Fruit fly (Drosophila melanogaster) whole organism, embryonic: ENCODE results near the gene dgt6.
A peak's percentile ranks its signal among the peaks of the same experiment; 100 is the strongest.

Experiments used
- Aef1 ChIP-seq: fragments of 200-800 bp; sonication (Bioruptor generic); IDR thresholded peaks from 3 replicates; pipeline ENCODE4 v1.3.6; 2022; ENCODE audit warnings: missing biosample characterization, missing genetic modification characterization
- Bdp1 ChIP-seq: fragments of 200-800 bp; sonication (Bioruptor generic); optimal IDR thresholded peaks from 3 replicates; lab custom pipeline; 2016; ENCODE audit warnings: missing biosample characterization, missing genetic modification characterization
- CG1024 ChIP-seq: fragments of 200-800 bp; sonication (Bioruptor generic); IDR thresholded peaks from 2 replicates; pipeline ENCODE4 v1.3.6; 2022; ENCODE audit warnings: missing biosample characterization, missing genetic modification characterization
- CG10267 ChIP-seq: fragments of 200-800 bp; sonication (Bioruptor generic); optimal IDR thresholded peaks from 2 replicates; lab custom pipeline; 2018; ENCODE audit warnings: missing biosample characterization, mild to moderate bottlenecking, missing genetic modification characterization, moderate library complexity
- CG10462 ChIP-seq: fragments of 200-800 bp; sonication (Bioruptor generic); optimal IDR thresholded peaks from 2 replicates; lab custom pipeline; 2016; ENCODE audit warnings: missing biosample characterization, missing genetic modification characterization
- CG10543 ChIP-seq: fragments of 200-800 bp; sonication (Bioruptor generic); optimal IDR thresholded peaks from 3 replicates; lab custom pipeline; 2017; ENCODE audit warnings: missing biosample characterization, mild to moderate bottlenecking, missing genetic modification characterization, moderate library complexity
- CG11247 ChIP-seq: fragments of 200-800 bp; sonication (Bioruptor generic); IDR thresholded peaks from 2 replicates; pipeline ENCODE4 v1.3.6; 2022; ENCODE audit warnings: missing biosample characterization, missing genetic modification characterization
- CG11398 ChIP-seq: fragments of 200-800 bp; sonication (Bioruptor generic); optimal IDR thresholded peaks from 2 replicates; lab custom pipeline; 2016; ENCODE audit warnings: missing biosample characterization, missing genetic modification characterization
- CG12071 ChIP-seq: fragments of 200-800 bp; sonication (Bioruptor generic); optimal IDR thresholded peaks from 3 replicates; lab custom pipeline; 2018; ENCODE audit warnings: missing biosample characterization, mild to moderate bottlenecking, missing genetic modification characterization
- CG12942 ChIP-seq: fragments of 200-800 bp; sonication (Bioruptor generic); optimal IDR thresholded peaks from 3 replicates; lab custom pipeline; 2016; ENCODE audit warnings: missing biosample characterization, missing genetic modification characterization
- CG18262 ChIP-seq: fragments of 200-800 bp; optimal IDR thresholded peaks from 3 replicates; lab custom pipeline; 2019; ENCODE audit warnings: missing biosample characterization, mild to moderate bottlenecking, missing genetic modification characterization, moderate library complexity
- CG2120 ChIP-seq: fragments of 200-800 bp; sonication (Bioruptor generic); optimal IDR thresholded peaks from 3 replicates; lab custom pipeline; 2016; ENCODE audit warnings: missing biosample characterization, missing genetic modification characterization
- CG2712 ChIP-seq: fragments of 200-800 bp; optimal IDR thresholded peaks from 3 replicates; lab custom pipeline; 2019; ENCODE audit warnings: missing biosample characterization, mild to moderate bottlenecking, missing genetic modification characterization, moderate library complexity
- CG32772 ChIP-seq: fragments of 200-800 bp; sonication (Bioruptor generic); IDR thresholded peaks from 2 replicates; pipeline ENCODE4 v1.3.6; 2022; ENCODE audit warnings: missing biosample characterization, missing genetic modification characterization
- CG33213 ChIP-seq: fragments of 200-800 bp; sonication (Bioruptor generic); optimal IDR thresholded peaks from 3 replicates; lab custom pipeline; 2016; ENCODE audit warnings: missing biosample characterization, missing genetic modification characterization
- CG3847 ChIP-seq: fragments of 200-800 bp; sonication (Bioruptor generic); IDR thresholded peaks from 2 replicates; pipeline ENCODE4 v1.3.6; 2022; ENCODE audit warnings: missing biosample characterization, missing genetic modification characterization
- CG6683 ChIP-seq: fragments of 200-800 bp; sonication (Bioruptor generic); optimal IDR thresholded peaks from 2 replicates; lab custom pipeline; 2017; ENCODE audit warnings: missing biosample characterization, mild to moderate bottlenecking, missing genetic modification characterization, missing genetic modification reagents
- CG6689 ChIP-seq: fragments of 200-800 bp; sonication (Bioruptor generic); IDR thresholded peaks from 2 replicates; pipeline ENCODE4 v1.3.6; 2022; ENCODE audit warnings: missing biosample characterization, missing genetic modification characterization
- CG7357 ChIP-seq: fragments of 200-800 bp; sonication (Bioruptor generic); IDR thresholded peaks from 3 replicates; pipeline ENCODE4 v1.3.6; 2022; ENCODE audit warnings: missing biosample characterization, missing genetic modification characterization
- CG7556 ChIP-seq: fragments of 200-800 bp; sonication (Bioruptor generic); optimal IDR thresholded peaks from 2 replicates; lab custom pipeline; 2017; ENCODE audit warnings: missing biosample characterization, mild to moderate bottlenecking, missing genetic modification characterization
- CG8924 ChIP-seq: fragments of 200-800 bp; optimal IDR thresholded peaks from 3 replicates; lab custom pipeline; 2019; ENCODE audit warnings: missing biosample characterization, mild to moderate bottlenecking, missing genetic modification characterization, moderate library complexity
- CG9215 ChIP-seq: fragments of 200-800 bp; sonication (Bioruptor generic); IDR thresholded peaks from 2 replicates; pipeline ENCODE4 v1.3.6; 2022; ENCODE audit warnings: missing biosample characterization, missing genetic modification characterization
- CoRest ChIP-seq: fragments of 200-800 bp; sonication (Bioruptor generic); optimal IDR thresholded peaks from 3 replicates; lab custom pipeline; 2018; ENCODE audit warnings: missing biosample characterization, mild to moderate bottlenecking, missing genetic modification characterization, moderate library complexity
- D ChIP-seq, 2 experiments: fragments of 200-800 bp in 1 of 2; fragments of >200 bp in 1 of 2; sonication (Bioruptor generic) in 1 of 2; optimal IDR thresholded peaks; 2 replicates in 1 of 2; 3 replicates in 1 of 2; lab custom pipeline; 2017; ENCODE audit warnings: mild to moderate bottlenecking in 1 of 2, missing biosample characterization in 1 of 2, missing genetic modification characterization in 1 of 2, missing genetic modification reagents in 1 of 2
- Dip3 ChIP-seq: fragments of 200-800 bp; sonication (Bioruptor generic); optimal IDR thresholded peaks from 3 replicates; lab custom pipeline; 2016; ENCODE audit warnings: missing biosample characterization, missing genetic modification characterization
- GATAe ChIP-seq: fragments of 200-800 bp; sonication (Bioruptor generic); conservative IDR thresholded peaks from 2 replicates; pipeline ENCODE4 v1.3.6; 2022; ENCODE audit warnings: missing biosample characterization, missing genetic modification characterization
- HLH54F ChIP-seq: fragments of 200-800 bp; sonication (Bioruptor generic); optimal IDR thresholded peaks from 3 replicates; lab custom pipeline; 2016; ENCODE audit warnings: missing biosample characterization, missing genetic modification characterization
- MBD-R2 ChIP-seq: fragments of 200-800 bp; sonication (Bioruptor generic); IDR thresholded peaks from 2 replicates; pipeline ENCODE4 v1.3.6; 2022; ENCODE audit warnings: missing biosample characterization, missing genetic modification characterization
- Myb ChIP-seq: fragments of 200-800 bp; sonication (Bioruptor generic); optimal IDR thresholded peaks from 2 replicates; lab custom pipeline; 2016; ENCODE audit warnings: missing biosample characterization, missing genetic modification characterization
- Nf-YB ChIP-seq: fragments of 200-800 bp; sonication (Bioruptor generic); optimal IDR thresholded peaks from 3 replicates; lab custom pipeline; 2019; ENCODE audit warnings: missing biosample characterization, mild to moderate bottlenecking, missing genetic modification characterization, moderate library complexity
- Oaz ChIP-seq: fragments of 200-800 bp; sonication (Bioruptor generic); IDR thresholded peaks from 2 replicates; pipeline ENCODE4 v1.3.6; 2022; ENCODE audit warnings: missing biosample characterization, missing genetic modification characterization
- Optix ChIP-seq: fragments of 200-800 bp; sonication (Bioruptor generic); IDR thresholded peaks from 3 replicates; pipeline ENCODE4 v1.3.6; 2022; ENCODE audit warnings: missing biosample characterization, missing genetic modification characterization
- Xrp1 ChIP-seq: fragments of 200-800 bp; sonication (Bioruptor generic); IDR thresholded peaks from 2 replicates; pipeline ENCODE4 v1.3.6; 2022; ENCODE audit warnings: missing biosample characterization, missing genetic modification characterization
- btn ChIP-seq: fragments of 200-800 bp; sonication (Bioruptor generic); optimal IDR thresholded peaks from 2 replicates; lab custom pipeline; 2016; ENCODE audit warnings: missing biosample characterization, missing genetic modification characterization
- cato ChIP-seq: fragments of 200-800 bp; sonication (Bioruptor generic); optimal IDR thresholded peaks from 2 replicates; lab custom pipeline; 2016; ENCODE audit warnings: missing biosample characterization, missing genetic modification characterization, borderline replicate concordance
- croc ChIP-seq: fragments of 200-800 bp; sonication (Bioruptor generic); conservative IDR thresholded peaks from 3 replicates; pipeline ENCODE4 v1.3.6; 2022; ENCODE audit warnings: missing biosample characterization, missing genetic modification characterization
- ems ChIP-seq: fragments of 200-800 bp; sonication (Bioruptor generic); optimal IDR thresholded peaks from 3 replicates; lab custom pipeline; 2016; ENCODE audit warnings: missing biosample characterization, missing genetic modification characterization
- ewg ChIP-seq: fragments of 200-800 bp; sonication (Bioruptor generic); optimal IDR thresholded peaks from 3 replicates; lab custom pipeline; 2017; ENCODE audit warnings: mild to moderate bottlenecking, missing biosample characterization, missing genetic modification reagents, missing genetic modification characterization
- gt ChIP-seq: fragments of 200-800 bp; sonication (Bioruptor generic); IDR thresholded peaks from 2 replicates; pipeline ENCODE4 v1.3.6; 2022; ENCODE audit warnings: missing biosample characterization, missing genetic modification characterization
- ind ChIP-seq: fragments of 200-800 bp; sonication (Bioruptor generic); optimal IDR thresholded peaks from 3 replicates; lab custom pipeline; 2016; ENCODE audit warnings: missing biosample characterization, missing genetic modification characterization
- kni ChIP-seq: fragments of 200-800 bp; sonication (Bioruptor generic); optimal IDR thresholded peaks from 3 replicates; lab custom pipeline; 2017; ENCODE audit warnings: mild to moderate bottlenecking, missing biosample characterization, missing genetic modification reagents, missing genetic modification characterization
- luna ChIP-seq: fragments of 200-800 bp; sonication (Bioruptor generic); optimal IDR thresholded peaks from 2 replicates; lab custom pipeline; 2016; ENCODE audit warnings: missing biosample characterization, missing genetic modification characterization
- nau ChIP-seq: fragments of 200-800 bp; sonication (Bioruptor generic); optimal IDR thresholded peaks from 3 replicates; lab custom pipeline; 2017; ENCODE audit warnings: missing biosample characterization, mild to moderate bottlenecking, missing genetic modification characterization, missing genetic modification reagents
- pum ChIP-seq: fragments of 200-800 bp; sonication (Bioruptor generic); optimal IDR thresholded peaks from 2 replicates; lab custom pipeline; 2016; ENCODE audit warnings: missing biosample characterization, missing genetic modification characterization
- slbo ChIP-seq: fragments of 200-800 bp; sonication (Bioruptor generic); IDR thresholded peaks from 2 replicates; pipeline ENCODE4 v1.3.6; 2022; ENCODE audit warnings: missing biosample characterization, missing genetic modification characterization
- so ChIP-seq: fragments of 200-800 bp; sonication (Bioruptor generic); IDR thresholded peaks from 3 replicates; pipeline ENCODE4 v1.3.6; 2022; ENCODE audit warnings: missing biosample characterization, missing genetic modification characterization
- tgo ChIP-seq: fragments of 200-800 bp; sonication (Bioruptor generic); IDR thresholded peaks from 3 replicates; pipeline ENCODE4 v1.3.6; 2022; ENCODE audit warnings: missing biosample characterization, missing genetic modification characterization
- trem ChIP-seq: fragments of 200-800 bp; optimal IDR thresholded peaks from 3 replicates; lab custom pipeline; 2019; ENCODE audit warnings: missing biosample characterization, mild to moderate bottlenecking, missing genetic modification characterization, moderate library complexity
- unc-4 ChIP-seq: fragments of 200-800 bp; sonication (Bioruptor generic); IDR thresholded peaks from 2 replicates; pipeline ENCODE4 v1.3.6; 2022; ENCODE audit warnings: missing biosample characterization, missing genetic modification characterization; ENCODE audit not compliant: partially characterized antibody
- wdn ChIP-seq: fragments of 200-800 bp; sonication (Bioruptor generic); IDR thresholded peaks from 2 replicates; pipeline ENCODE4 v1.3.6; 2022; ENCODE audit warnings: missing biosample characterization, missing genetic modification characterization
- zfh1 ChIP-seq: fragments of 200-800 bp; sonication (Bioruptor generic); IDR thresholded peaks from 3 replicates; pipeline ENCODE4 v1.3.6; 2022; ENCODE audit warnings: missing biosample characterization, missing genetic modification characterization

The dgt6 gene

dm6 chr3R:29124128-29124527 lies 6.6 kb downstream of the dgt6 start:
- TF ChIP-seq trem = peak; percentile 19
- peak; percentile 70 for TF ChIP-seq Aef1
- peak; percentile 73 for TF ChIP-seq tgo (GFP tag; lab: Robert Waterston, UW)
- TF ChIP-seq btn = peak; percentile 17
- TF ChIP-seq CG8924 = peak; percentile 58
- peak; percentile 68 for TF ChIP-seq CG1024 (GFP tag; lab: Robert Waterston, UW)
- no peak for TF ChIP-seq CG6683 (GFP tag; lab: Kevin White, UChicago)
- TF ChIP-seq so (GFP tag; lab: Robert Waterston, UW) = peak; percentile 44; the same call in 1 of the 3 replicates
- peak; percentile 64 for TF ChIP-seq CoRest (tag; lab: Kevin White, UChicago)
- TF ChIP-seq croc = peak; percentile 51; the same call in 2 of the 3 replicates
- TF ChIP-seq cato (GFP tag; lab: Kevin White, UChicago) = peak; percentile 42
- peak; percentile 35 for TF ChIP-seq Bdp1 (GFP tag; lab: Kevin White, UChicago)
- peak; percentile 81 for TF ChIP-seq zfh1 (GFP tag; lab: Robert Waterston, UW)
- peak; percentile 56 for TF ChIP-seq CG9215 (GFP tag; lab: Robert Waterston, UW)
- TF ChIP-seq ind = peak; percentile 69
- peak; percentile 70 for TF ChIP-seq CG2712 (tag; lab: Kevin White, UChicago)
- peak; percentile 43 for TF ChIP-seq Myb (GFP tag; lab: Kevin White, UChicago)
- peak; percentile 72 for TF ChIP-seq wdn (GFP tag; lab: Robert Waterston, UW)
- TF ChIP-seq Oaz (GFP tag; lab: Robert Waterston, UW) = peak; percentile 29; the same call in 1 of the 2 replicates
- TF ChIP-seq luna (GFP tag; lab: Kevin White, UChicago) = no peak
- TF ChIP-seq GATAe = peak; percentile 54; the same call in 1 of the 2 replicates
- TF ChIP-seq ems (GFP tag; lab: Kevin White, UChicago) = peak; percentile 49
- TF ChIP-seq ewg (GFP tag; lab: Kevin White, UChicago) = peak; percentile 42
- no peak for TF ChIP-seq unc-4 (GFP tag; lab: Robert Waterston, UW)
- TF ChIP-seq Optix (GFP tag; lab: Robert Waterston, UW) = peak; percentile 76; the same call in 2 of the 3 replicates
- peak; percentile 63 for TF ChIP-seq CG18262 (tag; lab: Kevin White, UChicago)
- peak; percentile 52 for TF ChIP-seq HLH54F (GFP tag; lab: Kevin White, UChicago)
- TF ChIP-seq Dip3 (GFP tag; lab: Kevin White, UChicago) = peak; percentile 44
- TF ChIP-seq CG3847 (GFP tag; lab: Robert Waterston, UW) = peak; percentile 57; the same call in 1 of the 2 replicates
- TF ChIP-seq CG12942 (GFP tag; lab: Kevin White, UChicago) = peak; percentile 26
- peak; percentile 71 for TF ChIP-seq CG2120
- TF ChIP-seq CG6689 (GFP tag; lab: Robert Waterston, UW) = peak; percentile 87
- peak; percentile 75 for TF ChIP-seq CG32772 (GFP tag; lab: Robert Waterston, UW)
- peak; percentile 82 for TF ChIP-seq slbo (GFP tag; lab: Robert Waterston, UW)
- peak; percentile 40 for TF ChIP-seq CG10267 (tag; lab: Kevin White, UChicago)
- TF ChIP-seq CG11398 (GFP tag; lab: Kevin White, UChicago) = peak; percentile 34
- peak; percentile 74 for TF ChIP-seq CG11247 (GFP tag; lab: Robert Waterston, UW)
- peak; percentile 62 for TF ChIP-seq pum (GFP tag; lab: Kevin White, UChicago)
- TF ChIP-seq Xrp1 = peak; percentile 85
- no peak for TF ChIP-seq kni (GFP tag; lab: Kevin White, UChicago)
- TF ChIP-seq CG10543 (GFP tag; lab: Kevin White, UChicago) = peak; percentile 11
- TF ChIP-seq nau (GFP tag; lab: Kevin White, UChicago) = no peak
- peak; percentile 38 for TF ChIP-seq CG7556 (GFP tag; lab: Kevin White, UChicago)
- peak; percentile 14 for TF ChIP-seq CG10462
- TF ChIP-seq CG12071 = peak; percentile 28
- TF ChIP-seq MBD-R2 (GFP tag; lab: Robert Waterston, UW) = peak; percentile 58
- peak; percentile 63; the same call in 1 of the 3 replicates for TF ChIP-seq CG7357 (GFP tag; lab: Robert Waterston, UW)
- TF ChIP-seq gt (GFP tag; lab: Robert Waterston, UW) = peak; percentile 41; the same call in 1 of the 2 replicates
- no peak for TF ChIP-seq D (optimal IDR thresholded peaks at IDR 0.05; lab: Kevin White, UChicago)
- peak; percentile 52 for TF ChIP-seq D (GFP tag; optimal IDR thresholded peaks at IDR 0.05; lab: Kevin White, UChicago)
- peak; percentile 31 for TF ChIP-seq Nf-YB (GFP tag; lab: Kevin White, UChicago)
- peak; percentile 25 for TF ChIP-seq CG33213 (GFP tag; lab: Kevin White, UChicago)
